Fruit fly (Drosophila melanogaster): Measurements from ENCODE around the gene CG10657.

CG10657 gene

dm6 chr3L:12529431-12530007, 32.5 kb upstream of the CG10657 start (continued):
- TF ChIP-seq CG42726 (GFP tag; IDR thresholded peaks at IDR 0.05; ENCODE audit: partially characterized antibody) = no peak
- TF ChIP-seq Lpt (GFP tag; optimal IDR thresholded peaks at IDR 0.05) = no peak
- no peak for TF ChIP-seq gfzf (GFP tag; optimal IDR thresholded peaks at IDR 0.05)
- TF ChIP-seq tin (GFP tag; optimal IDR thresholded peaks at IDR 0.05) = peak; percentile 50
- peak; percentile 34; the same call in 2 of the 3 replicates for TF ChIP-seq tgo (GFP tag; IDR thresholded peaks at IDR 0.05)
- no peak for TF ChIP-seq prd (optimal IDR thresholded peaks at IDR 0.05)
- TF ChIP-seq prd (GFP tag; IDR thresholded peaks at IDR 0.05) = peak; percentile 53; the same call in 2 of the 3 replicates
- TF ChIP-seq ttk (GFP tag; IDR thresholded peaks at IDR 0.05) = peak; percentile 50; the same call in 1 of the 2 replicates
- peak; percentile 6; the same call in 1 of the 2 replicates for TF ChIP-seq CG4730 (GFP tag; IDR thresholded peaks at IDR 0.05)
- TF ChIP-seq dysf (GFP tag; IDR thresholded peaks at IDR 0.05) = peak; percentile 40; the same call in 1 of the 3 replicates
- peak; percentile 37 for TF ChIP-seq CG8388 (GFP tag; optimal IDR thresholded peaks at IDR 0.05)
- TF ChIP-seq CG6272 (GFP tag; IDR thresholded peaks at IDR 0.05) = no peak
- peak in 1 of 2 experiments; percentile 60 for TF ChIP-seq Hr51 (GFP tag; optimal IDR thresholded peaks at IDR 0.05)
- peak; percentile 7 for TF ChIP-seq CG15696 (tag; optimal IDR thresholded peaks at IDR 0.05)
- no peak for TF ChIP-seq exex (tag; optimal IDR thresholded peaks at IDR 0.05)
- no peak for TF ChIP-seq CG9876 (GFP tag; optimal IDR thresholded peaks at IDR 0.05)
- no peak for TF ChIP-seq CG7987 (GFP tag; optimal IDR thresholded peaks at IDR 0.05)
- peak; percentile 17 for TF ChIP-seq CG12104 (GFP tag; optimal IDR thresholded peaks at IDR 0.05)
- no peak for TF ChIP-seq fd102C (GFP tag; optimal IDR thresholded peaks at IDR 0.05)
- peak; percentile 14 for TF ChIP-seq Camta (GFP tag; optimal IDR thresholded peaks at IDR 0.05)
- TF ChIP-seq CG3281 (GFP tag; optimal IDR thresholded peaks at IDR 0.05) = peak; percentile 55
- TF ChIP-seq pros (GFP tag; optimal IDR thresholded peaks at IDR 0.05) = no peak
- peak; percentile 77 for TF ChIP-seq Awh (GFP tag; IDR thresholded peaks at IDR 0.05)
- TF ChIP-seq Adf1 (GFP tag; IDR thresholded peaks at IDR 0.05) = no peak
- peak; percentile 15 for TF ChIP-seq CG17802 (tag; optimal IDR thresholded peaks at IDR 0.05)
- TF ChIP-seq Neu2 (GFP tag; optimal IDR thresholded peaks at IDR 0.05; ENCODE audit: borderline replicate concordance) = no peak
- no peak for TF ChIP-seq Dad (GFP tag; optimal IDR thresholded peaks at IDR 0.05)
- peak; percentile 55 for TF ChIP-seq sqz (GFP tag; optimal IDR thresholded peaks at IDR 0.05)
- no peak for TF ChIP-seq lov (optimal IDR thresholded peaks at IDR 0.05)
- TF ChIP-seq lov (GFP tag; IDR thresholded peaks at IDR 0.05) = peak; percentile 85
- TF ChIP-seq eyg (GFP tag; optimal IDR thresholded peaks at IDR 0.05) = peak; percentile 12
- TF ChIP-seq CG1792 (GFP tag; optimal IDR thresholded peaks at IDR 0.05) = peak; percentile 7
- no peak for TF ChIP-seq gro (GFP tag; optimal IDR thresholded peaks at IDR 0.05)
- TF ChIP-seq caup (GFP tag; optimal IDR thresholded peaks at IDR 0.05; ENCODE audit: severe bottlenecking) = peak; percentile 19
- TF ChIP-seq CG8944 (GFP tag; optimal IDR thresholded peaks at IDR 0.05) = peak; percentile 53
- TF ChIP-seq CG17328 (GFP tag; IDR thresholded peaks at IDR 0.05) = peak; percentile 76
- peak; percentile 57 for TF ChIP-seq Asciz (GFP tag; optimal IDR thresholded peaks at IDR 0.05)
- no peak for TF ChIP-seq fru (optimal IDR thresholded peaks at IDR 0.05)
- TF ChIP-seq sima (GFP tag; optimal IDR thresholded peaks at IDR 0.05) = no peak
- peak; percentile 59 for TF ChIP-seq CG10979 (tag; optimal IDR thresholded peaks at IDR 0.05)
- no peak for TF ChIP-seq pho (GFP tag; optimal IDR thresholded peaks at IDR 0.05)
- no peak for TF ChIP-seq tna (GFP tag; IDR thresholded peaks at IDR 0.05; ENCODE audit: partially characterized antibody)
- no peak for TF ChIP-seq bab2 (GFP tag; optimal IDR thresholded peaks at IDR 0.05)
- TF ChIP-seq gcm2 (GFP tag; optimal IDR thresholded peaks at IDR 0.05) = no peak
- TF ChIP-seq fd64A (GFP tag; optimal IDR thresholded peaks at IDR 0.05) = peak; percentile 0
- TF ChIP-seq shn (GFP tag; optimal IDR thresholded peaks at IDR 0.05) = peak; percentile 54
- TF ChIP-seq zen2 (GFP tag; IDR thresholded peaks at IDR 0.05; ENCODE audit: partially characterized antibody) = no peak

All from whole organism, embryonic.